Worm (Caenorhabditis elegans) whole organism, L1 larva: ENCODE data around the gene ZK154.4.

Source experiments
- C16A3.4 ChIP-seq: fragments of 150-350 bp; optimal IDR thresholded peaks from 2 replicates; lab custom pipeline; 2014; ENCODE audit warnings: missing biosample characterization, missing genetic modification characterization
- F16B12.6 ChIP-seq: fragments of 150-350 bp; optimal IDR thresholded peaks from 2 replicates; lab custom pipeline; 2014; ENCODE audit warnings: missing biosample characterization, missing genetic modification characterization
- alr-1 ChIP-seq: fragments of 200-800 bp; sonication (Bioruptor generic); optimal IDR thresholded peaks from 2 replicates; lab custom pipeline; 2018; ENCODE audit warnings: borderline replicate concordance, mild to moderate bottlenecking, missing genetic modification characterization, missing compliant biosample characterization
- aly-2 ChIP-seq: fragments of 150-350 bp; optimal IDR thresholded peaks from 2 replicates; lab custom pipeline; 2014; ENCODE audit warnings: missing biosample characterization, missing genetic modification characterization
- ama-1 ChIP-seq: fragments of 150-350 bp; optimal IDR thresholded peaks from 2 replicates; lab custom pipeline; 2014
- blmp-1 ChIP-seq: fragments of 150-350 bp; optimal IDR thresholded peaks from 2 replicates; lab custom pipeline; 2014; ENCODE audit warnings: missing biosample characterization, missing genetic modification characterization
- ceh-63 ChIP-seq: fragments of 200-800 bp; sonication (Bioruptor generic); optimal IDR thresholded peaks from 2 replicates; lab custom pipeline; 2018; ENCODE audit warnings: mild to moderate bottlenecking, missing genetic modification characterization, missing compliant biosample characterization
- ceh-82 ChIP-seq, 3 experiments: fragments of 150-350 bp in 1 of 3; sonication (generic microtip) in 2 of 3; optimal IDR thresholded peaks; 2 replicates each; lab custom pipeline; 2014 to 2017; ENCODE audit warnings: missing biosample characterization in 3 of 3, missing genetic modification characterization in 3 of 3
- ceh-88 ChIP-seq: fragments of 200-800 bp; sonication (Bioruptor generic); IDR thresholded peaks from 2 replicates; pipeline ENCODE4 v1.3.6; 2022; ENCODE audit warnings: missing genetic modification characterization, missing compliant biosample characterization
- dpl-1 ChIP-seq, 3 experiments: fragments of 150-350 bp in 2 of 3; sonication (generic microtip) in 1 of 3; optimal IDR thresholded peaks; 2 replicates each; lab custom pipeline; 2014 to 2017; ENCODE audit warnings: missing biosample characterization in 3 of 3, missing genetic modification characterization in 3 of 3, missing genetic modification reagents in 3 of 3
- dsc-1 ChIP-seq: sonication (generic microtip); optimal IDR thresholded peaks from 2 replicates; lab custom pipeline; 2016; ENCODE audit warnings: mild to moderate bottlenecking, missing genetic modification characterization, missing compliant biosample characterization
- efl-3 ChIP-seq: fragments of 200-800 bp; sonication (Bioruptor generic); optimal IDR thresholded peaks from 2 replicates; lab custom pipeline; 2018; ENCODE audit warnings: mild to moderate bottlenecking, missing genetic modification characterization, missing compliant biosample characterization
- egl-13 ChIP-seq: sonication (generic microtip); optimal IDR thresholded peaks from 2 replicates; lab custom pipeline; 2016; ENCODE audit warnings: missing genotype, missing genetic modification reagents, missing genetic modification characterization, missing compliant biosample characterization
- egl-27 ChIP-seq, 2 experiments: fragments of 150-350 bp in 1 of 2; sonication (generic microtip); optimal IDR thresholded peaks; 3 replicates each; lab custom pipeline; 2017 to 2018; ENCODE audit warnings: missing biosample characterization in 2 of 2, missing genetic modification characterization in 2 of 2, missing genetic modification reagents in 2 of 2
- ets-5 ChIP-seq: fragments of 200-800 bp; sonication (Bioruptor generic); IDR thresholded peaks from 2 replicates; pipeline ENCODE4 v1.3.6; 2022; ENCODE audit warnings: missing genetic modification characterization, missing compliant biosample characterization
- fkh-4 ChIP-seq: sonication (generic microtip); optimal IDR thresholded peaks from 2 replicates; lab custom pipeline; 2016; ENCODE audit warnings: missing compliant biosample characterization, missing genetic modification characterization, borderline replicate concordance
- fkh-8 ChIP-seq: sonication (generic microtip); optimal IDR thresholded peaks from 2 replicates; lab custom pipeline; 2016; ENCODE audit warnings: mild to moderate bottlenecking, missing genetic modification characterization, missing compliant biosample characterization
- fos-1 ChIP-seq: fragments of 150-350 bp; optimal IDR thresholded peaks from 2 replicates; lab custom pipeline; 2014; ENCODE audit warnings: missing biosample characterization, missing genetic modification characterization
- grh-1 ChIP-seq: fragments of 200-800 bp; sonication (Bioruptor generic); IDR thresholded peaks from 2 replicates; pipeline ENCODE4 v1.3.6; 2022; ENCODE audit warnings: missing genetic modification reagents, missing genetic modification characterization, missing compliant biosample characterization
- hlh-17 ChIP-seq: fragments of 200-800 bp; sonication (Bioruptor generic); optimal IDR thresholded peaks from 2 replicates; lab custom pipeline; 2018; ENCODE audit warnings: missing genetic modification characterization, mild to moderate bottlenecking, missing compliant biosample characterization, moderate library complexity, borderline replicate concordance
- isw-1 ChIP-seq: fragments of 200-800 bp; sonication (Bioruptor generic); IDR thresholded peaks from 2 replicates; pipeline ENCODE4 v1.3.6; 2022; ENCODE audit warnings: missing genetic modification characterization, missing compliant biosample characterization
- lin-13 ChIP-seq: fragments of 150-350 bp; optimal IDR thresholded peaks from 2 replicates; lab custom pipeline; 2014; ENCODE audit warnings: missing biosample characterization, missing genetic modification reagents, missing genetic modification characterization
- lin-35 ChIP-seq, 2 experiments: fragments of 150-350 bp; optimal IDR thresholded peaks; 2 replicates each; lab custom pipeline; 2014; ENCODE audit warnings: missing biosample characterization in 2 of 2, missing genetic modification characterization in 2 of 2, missing genetic modification reagents in 2 of 2
- lin-39 ChIP-seq: fragments of 150-350 bp; optimal IDR thresholded peaks from 2 replicates; lab custom pipeline; 2014; ENCODE audit warnings: missing biosample characterization, missing genetic modification reagents, missing genetic modification characterization
- lsy-2 ChIP-seq, 2 experiments: fragments of 150-350 bp; optimal IDR thresholded peaks; 2 replicates each; lab custom pipeline; 2014; ENCODE audit warnings: missing biosample characterization in 2 of 2, missing genetic modification characterization in 2 of 2
- mep-1 ChIP-seq: fragments of 150-350 bp; optimal IDR thresholded peaks from 2 replicates; lab custom pipeline; 2014; ENCODE audit warnings: missing biosample characterization, missing genetic modification characterization
- nhr-19 ChIP-seq: fragments of 200-800 bp; sonication (Bioruptor generic); conservative IDR thresholded peaks from 2 replicates; pipeline ENCODE4 v1.3.6; 2022; ENCODE audit warnings: missing genetic modification characterization, missing compliant biosample characterization
- nhr-20 ChIP-seq: sonication (generic microtip); optimal IDR thresholded peaks from 2 replicates; lab custom pipeline; 2016; ENCODE audit warnings: mild to moderate bottlenecking, missing genetic modification characterization, missing compliant biosample characterization
- nhr-237 ChIP-seq: fragments of 150-350 bp; optimal IDR thresholded peaks from 2 replicates; lab custom pipeline; 2014; ENCODE audit warnings: missing biosample characterization, missing genetic modification characterization
- nhr-28 ChIP-seq: fragments of 150-350 bp; optimal IDR thresholded peaks from 2 replicates; lab custom pipeline; 2014; ENCODE audit warnings: missing biosample characterization, missing genetic modification characterization
- nhr-71 ChIP-seq: sonication (generic microtip); optimal IDR thresholded peaks from 2 replicates; lab custom pipeline; 2016; ENCODE audit warnings: mild to moderate bottlenecking, missing genetic modification characterization, moderate library complexity, missing compliant biosample characterization
- nhr-85 ChIP-seq: sonication (generic microtip); peaks from one replicate; lab custom pipeline; 2016; ENCODE audit warnings: missing genetic modification characterization, inconsistent platforms, missing compliant biosample characterization
- nhr-90 ChIP-seq: sonication (generic microtip); optimal IDR thresholded peaks from 2 replicates; lab custom pipeline; 2016; ENCODE audit warnings: mild to moderate bottlenecking, missing genetic modification characterization, missing compliant biosample characterization; ENCODE audit not compliant: poor library complexity
- pax-3 ChIP-seq: fragments of 200-800 bp; sonication (Bioruptor generic); optimal IDR thresholded peaks from 2 replicates; lab custom pipeline; 2018; ENCODE audit warnings: mild to moderate bottlenecking, missing genetic modification characterization, moderate library complexity, missing compliant biosample characterization
- pqm-1 ChIP-seq: sonication (generic microtip); optimal IDR thresholded peaks from 3 replicates; lab custom pipeline; 2017; ENCODE audit warnings: missing biosample characterization, missing genetic modification characterization
- rnt-1 ChIP-seq: sonication (generic microtip); optimal IDR thresholded peaks from 2 replicates; lab custom pipeline; 2016; ENCODE audit warnings: mild to moderate bottlenecking, missing genetic modification characterization, moderate library complexity, missing compliant biosample characterization
- skn-1 ChIP-seq: fragments of 150-350 bp; optimal IDR thresholded peaks from 2 replicates; lab custom pipeline; 2014; ENCODE audit warnings: missing biosample characterization, missing genetic modification characterization
- snu-23 ChIP-seq: sonication (generic microtip); optimal IDR thresholded peaks from 2 replicates; lab custom pipeline; 2016; ENCODE audit warnings: missing genetic modification characterization, missing compliant biosample characterization
- sox-4 ChIP-seq: sonication (generic microtip); optimal IDR thresholded peaks from 2 replicates; lab custom pipeline; 2016; ENCODE audit warnings: missing genetic modification characterization, missing compliant biosample characterization
- sptf-1 ChIP-seq: fragments of 150-350 bp; optimal IDR thresholded peaks from 2 replicates; lab custom pipeline; 2014; ENCODE audit warnings: missing biosample characterization, missing genetic modification characterization
- sup-37 ChIP-seq: fragments of 200-800 bp; sonication (Bioruptor generic); optimal IDR thresholded peaks from 2 replicates; lab custom pipeline; 2018; ENCODE audit warnings: mild to moderate bottlenecking, missing genetic modification characterization, missing compliant biosample characterization
- swsn-7 ChIP-seq: sonication (generic microtip); optimal IDR thresholded peaks from 2 replicates; lab custom pipeline; 2016; ENCODE audit warnings: missing genetic modification characterization, missing compliant biosample characterization
- tbx-2 ChIP-seq: sonication (generic microtip); optimal IDR thresholded peaks from 2 replicates; lab custom pipeline; 2016; ENCODE audit warnings: missing genetic modification characterization, missing compliant biosample characterization
- tlp-1 ChIP-seq: fragments of 150-350 bp; optimal IDR thresholded peaks from 2 replicates; lab custom pipeline; 2014; ENCODE audit warnings: missing biosample characterization, missing genetic modification characterization
- unc-130 ChIP-seq: fragments of 150-350 bp; optimal IDR thresholded peaks from 2 replicates; lab custom pipeline; 2017; ENCODE audit warnings: missing biosample characterization, missing genetic modification characterization, inconsistent platforms
- unc-30 ChIP-seq: sonication (generic microtip); optimal IDR thresholded peaks from 2 replicates; lab custom pipeline; 2017; ENCODE audit warnings: missing biosample characterization, missing genetic modification characterization
- unc-86 ChIP-seq: sonication (generic microtip); optimal IDR thresholded peaks from 2 replicates; lab custom pipeline; 2016; ENCODE audit warnings: missing genetic modification characterization, missing compliant biosample characterization
- unc-98 ChIP-seq: fragments of 200-800 bp; sonication (Bioruptor generic); IDR thresholded peaks from 2 replicates; pipeline ENCODE4 v1.3.6; 2022; ENCODE audit warnings: missing genetic modification characterization, missing compliant biosample characterization
- vab-15 ChIP-seq: sonication (generic microtip); optimal IDR thresholded peaks from 2 replicates; lab custom pipeline; 2017; ENCODE audit warnings: missing genotype, mild to moderate bottlenecking, missing genetic modification characterization, missing compliant biosample characterization
- xbp-1 ChIP-seq: sonication (generic microtip); optimal IDR thresholded peaks from 2 replicates; lab custom pipeline; 2016; ENCODE audit warnings: missing genetic modification characterization, missing compliant biosample characterization
- zag-1 ChIP-seq: fragments of 150-350 bp; optimal IDR thresholded peaks from 2 replicates; lab custom pipeline; 2014; ENCODE audit warnings: missing biosample characterization, missing genetic modification characterization
- zip-4 ChIP-seq: fragments of 200-800 bp; sonication (Bioruptor generic); optimal IDR thresholded peaks from 2 replicates; lab custom pipeline; 2018; ENCODE audit warnings: mild to moderate bottlenecking, missing genetic modification characterization, moderate library complexity, missing compliant biosample characterization
- ztf-11 ChIP-seq, 2 experiments: sonication (generic microtip); optimal IDR thresholded peaks; 2 replicates each; lab custom pipeline; 2016 to 2017; ENCODE audit warnings: missing genetic modification characterization in 2 of 2, missing biosample characterization in 1 of 2, missing compliant biosample characterization in 1 of 2
- ztf-4 ChIP-seq: fragments of 150-350 bp; optimal IDR thresholded peaks from 2 replicates; lab custom pipeline; 2014; ENCODE audit warnings: missing biosample characterization, missing genetic modification characterization

ZK154.4 gene

DNA sequence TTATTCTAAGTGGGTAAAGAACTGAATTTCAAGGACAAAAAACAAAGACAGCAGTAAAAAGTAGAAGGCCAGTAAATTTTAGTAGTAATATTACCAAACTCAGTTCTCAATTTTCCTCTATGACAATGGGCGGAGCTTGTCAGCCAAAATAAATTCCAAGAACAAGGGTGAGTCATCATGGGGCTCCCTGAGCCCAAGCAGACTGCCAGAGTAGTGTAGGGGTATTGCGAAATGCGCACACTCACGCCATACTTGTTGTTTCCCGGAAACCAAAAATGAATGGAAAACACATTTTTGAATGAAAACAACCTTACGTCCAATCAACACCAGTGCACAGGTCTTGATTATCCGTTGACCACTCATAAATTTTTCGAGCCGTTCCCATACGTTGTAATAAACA is 9.6 kb upstream of the ZK154.4 start:
- no peak for TF ChIP-seq pqm-1 (tag; lab: Kevin White, UChicago)
- TF ChIP-seq fkh-4 (tag; lab: Kevin White, UChicago), result no peak
- TF ChIP-seq nhr-19 (GFP tag; lab: Robert Waterston, UW), result no peak
- TF ChIP-seq lsy-2 (tag; optimal IDR thresholded peaks at IDR 0.05; lab: Kevin White, UChicago), result peak in 1 of 2 experiments; percentile 28
- peak; percentile 65 for TF ChIP-seq dsc-1 (tag; lab: Kevin White, UChicago)
- TF ChIP-seq ztf-11 (tag; optimal IDR thresholded peaks at IDR 0.05; lab: Kevin White, UChicago), result no peak
- no peak for TF ChIP-seq rnt-1 (tag; lab: Kevin White, UChicago)
- TF ChIP-seq efl-3, result no peak
- peak; percentile 59 for TF ChIP-seq egl-13 (tag; lab: Kevin White, UChicago)
- TF ChIP-seq swsn-7 (tag; lab: Kevin White, UChicago), result peak; percentile 63
- peak; percentile 13 for TF ChIP-seq xbp-1 (tag; lab: Kevin White, UChicago)
- no peak for TF ChIP-seq C16A3.4 (tag; lab: Kevin White, UChicago)
- no peak for TF ChIP-seq nhr-85 (tag; lab: Kevin White, UChicago)
- peak; percentile 94 for TF ChIP-seq fkh-8 (tag; lab: Kevin White, UChicago)
- no peak for TF ChIP-seq ets-5 (GFP tag; lab: Robert Waterston, UW)
- TF ChIP-seq fos-1 (tag; lab: Kevin White, UChicago), result peak; percentile 94
- no peak for TF ChIP-seq grh-1 (GFP tag; lab: Robert Waterston, UW)
- TF ChIP-seq unc-30 (tag; lab: Kevin White, UChicago), result no peak
- no peak for TF ChIP-seq ama-1
- TF ChIP-seq sup-37, result no peak
- no peak for TF ChIP-seq blmp-1 (tag; lab: Kevin White, UChicago)
- no peak for TF ChIP-seq sptf-1
- no peak for TF ChIP-seq nhr-28
- TF ChIP-seq sox-4 (tag; lab: Kevin White, UChicago), result peak; percentile 8
- no peak for TF ChIP-seq alr-1
- TF ChIP-seq aly-2 (tag; lab: Kevin White, UChicago), result no peak
- TF ChIP-seq lin-39 (tag; lab: Kevin White, UChicago), result no peak
- TF ChIP-seq zag-1 (tag; lab: Kevin White, UChicago), result no peak
- no peak for TF ChIP-seq unc-130
- no peak for TF ChIP-seq ceh-63 (GFP tag; lab: Kevin White, UChicago)
- no peak for TF ChIP-seq unc-98 (GFP tag; lab: Robert Waterston, UW)
- TF ChIP-seq tlp-1 (tag; lab: Kevin White, UChicago), result no peak
- TF ChIP-seq egl-27 (tag; optimal IDR thresholded peaks at IDR 0.05; lab: Kevin White, UChicago), result no peak
- TF ChIP-seq ceh-88, result no peak
- TF ChIP-seq nhr-20 (tag; lab: Kevin White, UChicago), result peak; percentile 26
- TF ChIP-seq unc-86 (tag; lab: Kevin White, UChicago), result peak; percentile 50
- peak; percentile 86 for TF ChIP-seq nhr-71 (tag; lab: Kevin White, UChicago)
- peak in 2 of 3 experiments; percentile 1 to 15 for TF ChIP-seq ceh-82 (tag; optimal IDR thresholded peaks at IDR 0.05; lab: Kevin White, UChicago)
- TF ChIP-seq mep-1, result peak; percentile 53
- no peak for TF ChIP-seq lin-35 (GFP tag; optimal IDR thresholded peaks at IDR 0.05; lab: Kevin White, UChicago)
- no peak for TF ChIP-seq nhr-90 (tag; lab: Kevin White, UChicago)
- peak; percentile 25 for TF ChIP-seq skn-1 (tag; lab: Kevin White, UChicago)
- no peak for TF ChIP-seq nhr-237 (tag; lab: Kevin White, UChicago)
- no peak for TF ChIP-seq F16B12.6 (tag; lab: Kevin White, UChicago)
- peak; percentile 22 for TF ChIP-seq tbx-2 (tag; lab: Kevin White, UChicago)
- peak; percentile 12 for TF ChIP-seq lin-13 (GFP tag; lab: Kevin White, UChicago)
- peak; percentile 84 for TF ChIP-seq zip-4 (GFP tag; lab: Kevin White, UChicago)
- TF ChIP-seq snu-23 (GFP tag; lab: Kevin White, UChicago), result no peak
- peak; percentile 19 for TF ChIP-seq pax-3 (tag; lab: Kevin White, UChicago)
- TF ChIP-seq dpl-1 (GFP tag; optimal IDR thresholded peaks at IDR 0.05; lab: Kevin White, UChicago), result no peak
- no peak for TF ChIP-seq vab-15
- TF ChIP-seq hlh-17, result no peak
- 0 out of 2 replicates have a peak, but pooled peaks have one; percentile 15 for TF ChIP-seq isw-1 (GFP tag; lab: Robert Waterston, UW)
- TF ChIP-seq ztf-4 (tag; lab: Kevin White, UChicago), result peak; percentile 38
